Worm (Caenorhabditis elegans): Measurements from ENCODE around the gene Y66D12A.30.
"Not testable (repeated sequence)": the region's sequence is repeated elsewhere in the genome, so short reads cannot be mapped to it uniquely, and the experiment has no call there.

ce11 chrIII:11614325-11614724 lies 4.7 kb downstream of the Y66D12A.30 start:
- not testable (repeated sequence) for TF ChIP-seq ztf-11 (tag; optimal IDR thresholded peaks at IDR 0.05); zag-1 (tag; optimal IDR thresholded peaks at IDR 0.05); egl-27 (tag; optimal IDR thresholded peaks at IDR 0.05); lin-13 (GFP tag; optimal IDR thresholded peaks at IDR 0.05); nhr-71 (tag; optimal IDR thresholded peaks at IDR 0.05); unc-62 (GFP tag; optimal IDR thresholded peaks at IDR 0.05); nhr-12 (tag; optimal IDR thresholded peaks at IDR 0.05); hlh-4 (tag; optimal IDR thresholded peaks at IDR 0.05); lsy-2 (tag; optimal IDR thresholded peaks at IDR 0.05); fkh-10 (GFP tag; optimal IDR thresholded peaks at IDR 0.05); nhr-76 (tag; optimal IDR thresholded peaks at IDR 0.05); ets-5 (GFP tag; IDR thresholded peaks at IDR 0.05); unc-98 (GFP tag; IDR thresholded peaks at IDR 0.05)

Measured in whole organism, L1 larva.